Worm (Caenorhabditis elegans) whole organism, L4 larva: ENCODE measurements around the gene ZK6.8.

Experiments used
- ceh-28 ChIP-seq: fragments of 150-350 bp; optimal IDR thresholded peaks from 2 replicates; lab custom pipeline; 2014; ENCODE audit warnings: missing biosample characterization, missing genetic modification reagents, missing genetic modification characterization
- fkh-10 ChIP-seq: fragments of 150-350 bp; optimal IDR thresholded peaks from 2 replicates; lab custom pipeline; 2014; ENCODE audit warnings: missing biosample characterization, missing genetic modification reagents, missing genetic modification characterization

DNA sequence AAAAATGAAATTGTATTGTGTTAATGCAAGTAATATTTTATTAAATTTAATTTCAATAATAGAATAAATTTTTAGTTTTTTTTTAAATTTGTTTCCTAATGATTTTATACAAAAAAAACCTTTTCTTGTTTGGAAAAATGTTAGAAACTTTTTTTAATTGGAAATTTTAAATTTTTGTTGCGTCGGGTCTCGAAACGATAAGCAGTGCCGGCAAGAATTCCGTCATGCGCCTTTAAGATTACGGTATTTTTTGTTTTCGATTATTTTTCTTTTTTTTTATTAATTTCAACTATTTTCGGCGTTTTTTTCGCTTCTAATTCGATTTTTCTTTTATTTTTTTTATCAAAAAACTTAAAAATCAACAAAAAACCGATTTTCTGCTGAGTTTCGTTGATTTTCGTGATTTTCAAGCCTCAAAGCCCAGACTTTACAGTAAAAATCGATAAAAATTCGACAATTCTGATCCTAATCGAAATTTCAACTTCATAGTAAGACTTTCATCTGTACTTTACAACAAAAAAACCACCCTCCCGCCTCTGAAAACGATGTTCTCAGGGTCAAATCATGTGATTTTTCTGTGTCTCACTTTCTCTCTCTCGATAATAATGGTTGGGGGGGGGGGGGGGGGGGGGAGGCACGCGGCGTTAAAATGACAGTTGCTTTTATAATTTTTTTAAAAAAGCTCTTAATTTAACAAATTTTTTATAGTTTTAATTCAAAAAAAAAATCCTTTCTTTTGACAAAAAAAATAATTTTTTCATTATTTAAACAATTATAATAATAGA lies 34.0 kb upstream of the ZK6.8 start:
- TF ChIP-seq fkh-10 (GFP tag; lab: Kevin White, UChicago) (no peak), ceh-28 (tag; lab: Kevin White, UChicago) (no peak)
